Fruit fly (Drosophila melanogaster) whole organism, embryonic: ENCODE measurements around the gene Mvb12.
A peak's percentile ranks its signal among the peaks of the same experiment; 100 is the strongest.

Experiments
- Asciz ChIP-seq: fragments of 200-800 bp; sonication (Bioruptor generic); optimal IDR thresholded peaks from 2 replicates; lab custom pipeline; 2017; ENCODE audit warnings: missing biosample characterization, mild to moderate bottlenecking, missing genetic modification characterization, missing genetic modification reagents
- BEAF-32 ChIP-seq: fragments of 200-800 bp; sonication (Bioruptor generic); optimal IDR thresholded peaks from 3 replicates; lab custom pipeline; 2017; ENCODE audit warnings: missing biosample characterization, missing genetic modification characterization, mild to moderate bottlenecking, moderate library complexity, missing genetic modification reagents
- CG10431 ChIP-seq: fragments of 200-800 bp; sonication (Bioruptor generic); optimal IDR thresholded peaks from 3 replicates; lab custom pipeline; 2018; ENCODE audit warnings: missing biosample characterization, mild to moderate bottlenecking, missing genetic modification characterization
- CG11695 ChIP-seq: fragments of 200-800 bp; sonication (Bioruptor generic); IDR thresholded peaks from 3 replicates; pipeline ENCODE4 v1.3.6; 2022; ENCODE audit warnings: missing biosample characterization, missing genetic modification characterization
- CG11723 ChIP-seq: fragments of 200-800 bp; sonication (Bioruptor generic); optimal IDR thresholded peaks from 2 replicates; lab custom pipeline; 2017; ENCODE audit warnings: missing biosample characterization, mild to moderate bottlenecking, missing genetic modification characterization
- CG12219 ChIP-seq: fragments of 200-800 bp; sonication (Bioruptor generic); optimal IDR thresholded peaks from 3 replicates; lab custom pipeline; 2018; ENCODE audit warnings: missing biosample characterization, mild to moderate bottlenecking, missing genetic modification characterization
- CG12236 ChIP-seq: fragments of 200-800 bp; sonication (Bioruptor generic); optimal IDR thresholded peaks from 2 replicates; lab custom pipeline; 2016; ENCODE audit warnings: missing biosample characterization, missing genetic modification characterization
- CG1233 ChIP-seq: fragments of 200-800 bp; sonication (Bioruptor generic); optimal IDR thresholded peaks from 4 replicates; lab custom pipeline; 2018; ENCODE audit warnings: missing biosample characterization, mild to moderate bottlenecking, missing genetic modification characterization
- CG13296 ChIP-seq: fragments of 200-800 bp; sonication (Bioruptor generic); optimal IDR thresholded peaks from 3 replicates; lab custom pipeline; 2018; ENCODE audit warnings: missing biosample characterization, mild to moderate bottlenecking, missing genetic modification characterization
- CG14860 ChIP-seq: fragments of 200-800 bp; sonication (Bioruptor generic); IDR thresholded peaks from 3 replicates; pipeline ENCODE4 v1.3.6; 2022; ENCODE audit warnings: missing biosample characterization, missing genetic modification characterization; ENCODE audit not compliant: partially characterized antibody
- CG1529 ChIP-seq: fragments of 200-800 bp; sonication (Bioruptor generic); optimal IDR thresholded peaks from 3 replicates; lab custom pipeline; 2018; ENCODE audit warnings: missing biosample characterization, missing genetic modification characterization
- CG32767 ChIP-seq: fragments of 200-800 bp; sonication (Bioruptor generic); IDR thresholded peaks from 2 replicates; pipeline ENCODE4 v1.3.6; 2022; ENCODE audit warnings: missing biosample characterization, missing genetic modification characterization
- CG42726 ChIP-seq: fragments of 200-800 bp; sonication (Bioruptor generic); IDR thresholded peaks from 2 replicates; pipeline ENCODE4 v1.3.6; 2022; ENCODE audit warnings: missing biosample characterization, missing genetic modification characterization; ENCODE audit not compliant: partially characterized antibody
- CG4730 ChIP-seq: fragments of 200-800 bp; sonication (Bioruptor generic); IDR thresholded peaks from 2 replicates; pipeline ENCODE4 v1.3.6; 2022; ENCODE audit warnings: missing biosample characterization, missing genetic modification characterization
- CG7372 ChIP-seq: fragments of 200-800 bp; sonication (Bioruptor generic); IDR thresholded peaks from 2 replicates; pipeline ENCODE4 v1.3.6; 2022; ENCODE audit warnings: missing biosample characterization, missing genetic modification characterization
- CG7928 ChIP-seq: fragments of 200-800 bp; sonication (Bioruptor generic); optimal IDR thresholded peaks from 2 replicates; lab custom pipeline; 2017; ENCODE audit warnings: missing biosample characterization, mild to moderate bottlenecking, missing genetic modification characterization
- CG8290 ChIP-seq, 3 experiments: fragments of 200-800 bp; sonication (Bioruptor generic); optimal IDR thresholded peaks; 2 replicates each; lab custom pipeline; 2016 to 2019; ENCODE audit warnings: missing biosample characterization in 3 of 3, missing genetic modification characterization in 3 of 3, mild to moderate bottlenecking in 2 of 3, moderate library complexity in 1 of 3
- Camta ChIP-seq: fragments of 200-800 bp; sonication (Bioruptor generic); optimal IDR thresholded peaks from 2 replicates; lab custom pipeline; 2016; ENCODE audit warnings: missing biosample characterization, missing genetic modification characterization
- Dbx ChIP-seq: fragments of 200-800 bp; sonication (Bioruptor generic); IDR thresholded peaks from 3 replicates; pipeline ENCODE4 v1.3.6; 2022; ENCODE audit warnings: missing biosample characterization, missing genetic modification characterization
- Doc3 ChIP-seq: fragments of 200-800 bp; sonication (Bioruptor generic); IDR thresholded peaks from 3 replicates; pipeline ENCODE4 v1.3.6; 2022; ENCODE audit warnings: missing biosample characterization, missing genetic modification characterization; ENCODE audit not compliant: partially characterized antibody
- Dref ChIP-seq: fragments of 200-800 bp; sonication (Bioruptor generic); IDR thresholded peaks from 2 replicates; pipeline ENCODE4 v1.3.6; 2022; ENCODE audit warnings: missing biosample characterization, missing genetic modification characterization
- Elba2 ChIP-seq: fragments of 200-800 bp; sonication (Bioruptor generic); optimal IDR thresholded peaks from 3 replicates; lab custom pipeline; 2016; ENCODE audit warnings: missing biosample characterization, missing genetic modification characterization
- Ets97D ChIP-seq: fragments of 200-800 bp; sonication (Bioruptor generic); optimal IDR thresholded peaks from 3 replicates; lab custom pipeline; 2016; ENCODE audit warnings: missing biosample characterization, missing genetic modification characterization
- Gug ChIP-seq: fragments of 200-800 bp; sonication (Bioruptor generic); IDR thresholded peaks from 4 replicates; pipeline ENCODE4 v1.3.6; 2022; ENCODE audit warnings: missing biosample characterization, missing genetic modification characterization
- H15 ChIP-seq: fragments of 200-800 bp; sonication (Bioruptor generic); IDR thresholded peaks from 3 replicates; pipeline ENCODE4 v1.3.6; 2022; ENCODE audit warnings: missing biosample characterization, missing genetic modification characterization
- MESR4 ChIP-seq: fragments of 200-800 bp; sonication (Bioruptor generic); optimal IDR thresholded peaks from 2 replicates; lab custom pipeline; 2018; ENCODE audit warnings: missing biosample characterization, mild to moderate bottlenecking, missing genetic modification characterization, moderate library complexity
- Optix ChIP-seq: fragments of 200-800 bp; sonication (Bioruptor generic); IDR thresholded peaks from 3 replicates; pipeline ENCODE4 v1.3.6; 2022; ENCODE audit warnings: missing biosample characterization, missing genetic modification characterization
- Rfx ChIP-seq: fragments of 200-800 bp; sonication (Bioruptor generic); IDR thresholded peaks from 2 replicates; pipeline ENCODE4 v1.3.6; 2022; ENCODE audit warnings: missing biosample characterization, missing genetic modification characterization
- Sry-δ ChIP-seq: fragments of 200-800 bp; sonication (Bioruptor generic); optimal IDR thresholded peaks from 2 replicates; lab custom pipeline; 2016; ENCODE audit warnings: missing biosample characterization, missing genetic modification characterization
- YL-1 ChIP-seq: fragments of 200-800 bp; sonication (Bioruptor generic); optimal IDR thresholded peaks from 3 replicates; lab custom pipeline; 2017; ENCODE audit warnings: missing biosample characterization, mild to moderate bottlenecking, missing genetic modification characterization
- ash1 ChIP-seq: fragments of 200-800 bp; sonication (Bioruptor generic); optimal IDR thresholded peaks from 2 replicates; lab custom pipeline; 2018; ENCODE audit warnings: missing biosample characterization, mild to moderate bottlenecking, missing genetic modification characterization
- cg ChIP-seq: fragments of 200-800 bp; sonication (Bioruptor generic); optimal IDR thresholded peaks from 3 replicates; lab custom pipeline; 2019; ENCODE audit warnings: missing biosample characterization, mild to moderate bottlenecking, missing genetic modification characterization, moderate library complexity
- crp ChIP-seq, 2 experiments: fragments of 200-800 bp; sonication (Bioruptor generic); optimal IDR thresholded peaks; 2 replicates in 1 of 2; 3 replicates in 1 of 2; lab custom pipeline; 2017; ENCODE audit warnings: missing biosample characterization in 2 of 2, missing genetic modification characterization in 2 of 2, mild to moderate bottlenecking in 1 of 2, moderate library complexity in 1 of 2
- eyg ChIP-seq: fragments of 200-800 bp; sonication (Bioruptor generic); optimal IDR thresholded peaks from 3 replicates; lab custom pipeline; 2016; ENCODE audit warnings: missing biosample characterization, missing genetic modification characterization
- ftz-f1 ChIP-seq: fragments of 200-800 bp; sonication (Bioruptor generic); optimal IDR thresholded peaks from 2 replicates; lab custom pipeline; 2016; ENCODE audit warnings: missing biosample characterization, missing genetic modification characterization
- hb ChIP-seq: fragments of 200-800 bp; sonication (Bioruptor generic); IDR thresholded peaks from 3 replicates; pipeline ENCODE4 v1.3.6; 2022; ENCODE audit warnings: missing biosample characterization, missing genetic modification characterization; ENCODE audit not compliant: partially characterized antibody
- knrl ChIP-seq: fragments of 200-800 bp; sonication (Bioruptor generic); IDR thresholded peaks from 3 replicates; pipeline ENCODE4 v1.3.6; 2022; ENCODE audit warnings: missing biosample characterization, missing genetic modification characterization; ENCODE audit not compliant: partially characterized antibody
- luna ChIP-seq: fragments of 200-800 bp; sonication (Bioruptor generic); optimal IDR thresholded peaks from 2 replicates; lab custom pipeline; 2016; ENCODE audit warnings: missing biosample characterization, missing genetic modification characterization
- otp ChIP-seq: fragments of 200-800 bp; sonication (Bioruptor generic); IDR thresholded peaks from 3 replicates; pipeline ENCODE4, ENCODE4 v1.3.6; 2022; ENCODE audit warnings: missing biosample characterization, missing genetic modification characterization
- pfk ChIP-seq: fragments of 200-800 bp; sonication (Bioruptor generic); optimal IDR thresholded peaks from 2 replicates; lab custom pipeline; 2018; ENCODE audit warnings: missing biosample characterization, mild to moderate bottlenecking, missing genetic modification characterization, moderate library complexity
- schlank ChIP-seq: fragments of 200-800 bp; sonication (Bioruptor generic); optimal IDR thresholded peaks from 2 replicates; lab custom pipeline; 2018; ENCODE audit warnings: missing biosample characterization, mild to moderate bottlenecking, missing genetic modification characterization
- shn ChIP-seq: fragments of 200-800 bp; sonication (Bioruptor generic); optimal IDR thresholded peaks from 3 replicates; lab custom pipeline; 2016; ENCODE audit warnings: missing biosample characterization, missing genetic modification characterization
- sima ChIP-seq: fragments of 200-800 bp; sonication (Bioruptor generic); optimal IDR thresholded peaks from 2 replicates; lab custom pipeline; 2016; ENCODE audit warnings: missing biosample characterization, missing genetic modification characterization
- so ChIP-seq: fragments of 200-800 bp; sonication (Bioruptor generic); IDR thresholded peaks from 3 replicates; pipeline ENCODE4 v1.3.6; 2022; ENCODE audit warnings: missing biosample characterization, missing genetic modification characterization
- stwl ChIP-seq: fragments of 200-800 bp; sonication (Bioruptor generic); optimal IDR thresholded peaks from 3 replicates; lab custom pipeline; 2018; ENCODE audit warnings: missing biosample characterization, mild to moderate bottlenecking, missing genetic modification characterization, moderate library complexity
- tna ChIP-seq: fragments of 200-800 bp; sonication (Bioruptor generic); IDR thresholded peaks from 2 replicates; pipeline ENCODE4 v1.3.6; 2022; ENCODE audit warnings: missing biosample characterization, missing genetic modification characterization; ENCODE audit not compliant: partially characterized antibody
- vfl ChIP-seq: fragments of 200-800 bp; sonication (Bioruptor generic); optimal IDR thresholded peaks from 2 replicates; lab custom pipeline; 2016; ENCODE audit warnings: missing biosample characterization, missing genetic modification characterization

Mvb12 gene

DNA sequence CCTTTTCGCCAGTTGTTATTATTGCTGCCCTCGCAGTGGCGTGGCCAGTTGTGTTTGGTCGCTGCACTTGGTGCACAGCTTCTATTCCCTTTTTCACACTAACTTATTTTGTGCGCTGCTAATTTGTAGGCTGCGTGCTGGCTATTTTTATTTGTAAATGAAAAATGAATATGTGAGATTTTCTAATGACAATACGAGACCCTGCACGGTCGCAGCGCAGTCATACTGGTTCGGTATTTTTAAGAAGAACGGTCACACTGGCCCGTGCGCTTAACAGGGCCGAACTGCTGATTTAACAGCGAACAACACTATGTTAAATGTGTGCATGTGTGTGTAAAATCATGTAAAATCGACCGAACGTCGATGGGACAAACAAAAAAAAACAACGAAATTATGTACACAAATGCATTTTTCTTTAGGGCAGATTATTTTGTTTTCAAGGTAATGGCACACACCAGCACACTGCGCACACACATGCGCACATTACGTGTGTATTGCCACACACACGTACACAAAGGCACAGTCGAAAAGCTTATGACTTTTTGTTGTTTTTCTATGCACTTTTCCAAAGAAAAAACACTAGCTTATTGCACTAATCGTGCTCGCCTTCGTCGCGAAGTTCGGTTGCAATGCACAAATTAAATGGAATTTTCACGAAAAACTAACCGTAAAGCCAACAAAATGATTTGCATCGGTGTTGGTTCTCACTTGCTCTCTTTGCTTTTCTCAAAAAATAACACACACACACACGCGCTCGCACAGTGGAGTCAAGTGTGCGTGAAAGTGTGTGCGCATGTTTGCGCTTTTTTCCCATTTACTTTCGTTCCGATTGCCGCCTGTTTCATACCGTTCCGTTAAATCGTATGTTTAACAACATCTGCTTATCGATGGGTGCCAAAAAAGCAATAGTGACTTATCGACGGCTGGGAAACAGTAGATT, 36.1 kb upstream of the Mvb12 start, which contains the start of gene ari-1 (continued):
- TF ChIP-seq shn (GFP tag; lab: Kevin White, UChicago) (no peak), Elba2 (GFP tag; lab: Kevin White, UChicago) (no peak), CG32767 (GFP tag; lab: Robert Waterston, UW) (no peak), ash1 (GFP tag; lab: Kevin White, UChicago) (no peak), Doc3 (GFP tag; lab: Robert Waterston, UW) (peak; percentile 31; the same call in 1 of the 3 replicates), Dref (GFP tag; lab: Robert Waterston, UW) (peak; percentile 60), CG12219 (GFP tag; lab: Kevin White, UChicago) (no peak), tna (GFP tag; lab: Robert Waterston, UW) (peak; percentile 47), eyg (GFP tag; lab: Kevin White, UChicago) (no peak), luna (GFP tag; lab: Kevin White, UChicago) (no peak), knrl (GFP tag; lab: Robert Waterston, UW) (peak; percentile 41; the same call in 2 of the 3 replicates), CG10431 (no peak), vfl (GFP tag; lab: Kevin White, UChicago) (no peak), Rfx (GFP tag; lab: Robert Waterston, UW) (0 out of 2 replicates have a peak, but pooled peaks have one; percentile 11), ftz-f1 (GFP tag; lab: Kevin White, UChicago) (peak; percentile 21), otp (GFP tag; lab: Robert Waterston, UW) (no peak), Sry-δ (peak; percentile 10), Camta (GFP tag; lab: Kevin White, UChicago) (no peak), CG42726 (GFP tag; lab: Robert Waterston, UW) (0 out of 2 replicates have a peak, but pooled peaks have one; percentile 19), Dbx (GFP tag; lab: Robert Waterston, UW) (no peak), YL-1 (peak; percentile 58), so (GFP tag; lab: Robert Waterston, UW) (no peak), Ets97D (GFP tag; lab: Kevin White, UChicago) (peak; percentile 25), CG12236 (GFP tag; lab: Kevin White, UChicago) (no peak), CG8290 (GFP tag; optimal IDR thresholded peaks at IDR 0.05; lab: Kevin White, UChicago) (no peak), CG8290 (tag; optimal IDR thresholded peaks at IDR 0.05; lab: Kevin White, UChicago) (peak in 1 of 2 experiments; percentile 52), CG1233 (GFP tag; lab: Kevin White, UChicago) (no peak), CG13296 (no peak), schlank (no peak), CG7928 (GFP tag; lab: Kevin White, UChicago) (peak; percentile 68), CG1529 (GFP tag; lab: Kevin White, UChicago) (no peak), CG11723 (no peak), BEAF-32 (GFP tag; lab: Kevin White, UChicago) (peak; percentile 54), CG7372 (GFP tag; lab: Robert Waterston, UW) (no peak), Gug (GFP tag; lab: Robert Waterston, UW) (peak; percentile 5; the same call in 1 of the 4 replicates), pfk (peak; percentile 93), Optix (GFP tag; lab: Robert Waterston, UW) (no peak), CG4730 (GFP tag; lab: Robert Waterston, UW) (no peak), CG14860 (GFP tag; lab: Robert Waterston, UW) (0 out of 3 replicates have a peak, but pooled peaks have one; percentile 29), cg (GFP tag; lab: Kevin White, UChicago) (peak; percentile 97), CG11695 (no peak), hb (0 out of 3 replicates have a peak, but pooled peaks have one; percentile 55), MESR4 (GFP tag; lab: Kevin White, UChicago) (peak; percentile 90), crp (GFP tag; optimal IDR thresholded peaks at IDR 0.05; lab: Kevin White, UChicago) (peak in 1 of 2 experiments; percentile 82), H15 (GFP tag; lab: Robert Waterston, UW) (no peak), sima (GFP tag; lab: Kevin White, UChicago) (no peak), Asciz (GFP tag; lab: Kevin White, UChicago) (no peak), stwl (tag; lab: Kevin White, UChicago) (peak; percentile 44)
